ENCODE assay signal across 5 fruit fly cellular contexts in genomic region chr2L:16299466-16300311, dm6.
TF ChIP-seq lines count a peak whose summit lies in the region.

heix (minus strand) TSS chr2L:16299858.
CG17328 (plus strand) TSS chr2L:16299943.

- TF ChIP-seq CTCF in whole organism, embryonic (GFP tag; optimal IDR thresholded peaks at IDR 0.05; lab: Kevin White, UChicago), result no peak

TF ChIP-seq in whole organism, adult, 20 proteins besides CTCF, POLR2A, EP300 and RAD21 (continues in another document):
- peak; percentile 44 for TF ChIP-seq Clk (GFP tag; optimal IDR thresholded peaks at IDR 0.05; lab: Kevin White, UChicago)
- TF ChIP-seq CG14711 (tag; optimal IDR thresholded peaks at IDR 0.05; lab: Kevin White, UChicago), result peak; percentile 48
- TF ChIP-seq bab1 (GFP tag; optimal IDR thresholded peaks at IDR 0.05; lab: Kevin White, UChicago), result peak; percentile 81
- peak; percentile 71 for TF ChIP-seq CG7045 (GFP tag; optimal IDR thresholded peaks at IDR 0.05; lab: Kevin White, UChicago)
- TF ChIP-seq CG12768 (GFP tag; optimal IDR thresholded peaks at IDR 0.05; lab: Kevin White, UChicago), result peak; percentile 61
- TF ChIP-seq cic (GFP tag; optimal IDR thresholded peaks at IDR 0.05; lab: Kevin White, UChicago), result peak; percentile 27
- TF ChIP-seq tj (GFP tag; optimal IDR thresholded peaks at IDR 0.05; lab: Kevin White, UChicago), result peak; percentile 68
- TF ChIP-seq CG7101 (tag; optimal IDR thresholded peaks at IDR 0.05; lab: Kevin White, UChicago), result peak; percentile 71
- peak; percentile 1 for TF ChIP-seq ovo (GFP tag; optimal IDR thresholded peaks at IDR 0.05; lab: Kevin White, UChicago)
- TF ChIP-seq Crg-1 (GFP tag; optimal IDR thresholded peaks at IDR 0.05; lab: Kevin White, UChicago), result peak; percentile 68
- TF ChIP-seq pad (GFP tag; optimal IDR thresholded peaks at IDR 0.05; lab: Kevin White, UChicago), result peak; percentile 34
- peak; percentile 78 for TF ChIP-seq CG11617 (GFP tag; optimal IDR thresholded peaks at IDR 0.05; lab: Kevin White, UChicago)
- TF ChIP-seq CG1620 (GFP tag; optimal IDR thresholded peaks at IDR 0.05; lab: Kevin White, UChicago), result peak; percentile 40
- peak; percentile 51 for TF ChIP-seq CG33017 (tag; optimal IDR thresholded peaks at IDR 0.05; lab: Kevin White, UChicago)
- TF ChIP-seq toe (GFP tag; optimal IDR thresholded peaks at IDR 0.05; lab: Kevin White, UChicago), result no peak
- peak; percentile 57 for TF ChIP-seq Mnt (GFP tag; optimal IDR thresholded peaks at IDR 0.05; lab: Kevin White, UChicago)
- TF ChIP-seq kay (GFP tag; lab: Kevin White, UChicago; ENCODE audit: borderline replicate concordance), result peak; percentile 91
- TF ChIP-seq cnc (optimal IDR thresholded peaks at IDR 0.05; lab: Kevin White, UChicago), result no peak

TF ChIP-seq in whole organism, embryonic, 481 proteins besides CTCF, POLR2A, EP300 and RAD21 (continues in another document):
- TF ChIP-seq HLHmδ (GFP tag; optimal IDR thresholded peaks at IDR 0.05; lab: Kevin White, UChicago) (no peak), ewg (GFP tag; optimal IDR thresholded peaks at IDR 0.05; lab: Kevin White, UChicago) (peak; percentile 48), CG18764 (GFP tag; optimal IDR thresholded peaks at IDR 0.05; lab: Kevin White, UChicago) (peak; percentile 49), CG13775 (GFP tag; optimal IDR thresholded peaks at IDR 0.05; lab: Kevin White, UChicago) (peak; percentile 79), Dip2 (GFP tag; IDR thresholded peaks at IDR 0.05; lab: Robert Waterston, UW) (no peak), CG15269 (tag; optimal IDR thresholded peaks at IDR 0.05; lab: Kevin White, UChicago) (no peak), unc-4 (GFP tag; IDR thresholded peaks at IDR 0.05; lab: Robert Waterston, UW; ENCODE audit: partially characterized antibody) (no peak), CG4707 (GFP tag; optimal IDR thresholded peaks at IDR 0.05; lab: Kevin White, UChicago) (no peak), CG16815 (GFP tag; optimal IDR thresholded peaks at IDR 0.05; lab: Kevin White, UChicago) (peak; percentile 67), CG2875 (GFP tag; optimal IDR thresholded peaks at IDR 0.05; lab: Kevin White, UChicago) (no peak), CG31365 (tag; optimal IDR thresholded peaks at IDR 0.05; lab: Kevin White, UChicago) (no peak), ken (GFP tag; IDR thresholded peaks at IDR 0.05; lab: Robert Waterston, UW) (peak; percentile 76), gsb-n (tag; optimal IDR thresholded peaks at IDR 0.05; lab: Kevin White, UChicago) (peak; percentile 50), Lhr (GFP tag; optimal IDR thresholded peaks at IDR 0.05; lab: Kevin White, UChicago) (no peak), Bteb2 (GFP tag; optimal IDR thresholded peaks at IDR 0.05; lab: Kevin White, UChicago) (peak; percentile 49), Nf-YC (tag; optimal IDR thresholded peaks at IDR 0.05; lab: Kevin White, UChicago) (no peak), CG2120 (GFP tag; optimal IDR thresholded peaks at IDR 0.05; lab: Kevin White, UChicago) (peak; percentile 87), cato (GFP tag; optimal IDR thresholded peaks at IDR 0.05; lab: Kevin White, UChicago; ENCODE audit: borderline replicate concordance) (peak; percentile 69), CG18262 (tag; optimal IDR thresholded peaks at IDR 0.05; lab: Kevin White, UChicago) (peak; percentile 70)

TF ChIP-seq in whole organism, prepupa, 60 proteins besides CTCF, POLR2A, EP300 and RAD21 (continues in another document):
- TF ChIP-seq Hr38 (GFP tag; optimal IDR thresholded peaks at IDR 0.05; lab: Kevin White, UChicago), result no peak
- no peak for TF ChIP-seq net (GFP tag; optimal IDR thresholded peaks at IDR 0.05; lab: Kevin White, UChicago)
- TF ChIP-seq CG11294 (GFP tag; IDR thresholded peaks at IDR 0.05; lab: Robert Waterston, UW), result no peak
- TF ChIP-seq CG11762 (GFP tag; optimal IDR thresholded peaks at IDR 0.05; lab: Kevin White, UChicago; ENCODE audit: insufficient read depth), result peak; percentile 63
- peak; percentile 81 for TF ChIP-seq CG31627 (GFP tag; optimal IDR thresholded peaks at IDR 0.05; lab: Kevin White, UChicago)
- TF ChIP-seq CG34406 (GFP tag; optimal IDR thresholded peaks at IDR 0.05; lab: Kevin White, UChicago), result peak; percentile 66
- TF ChIP-seq eg (GFP tag; IDR thresholded peaks at IDR 0.05; lab: Robert Waterston, UW), result no peak
- peak; percentile 80 for TF ChIP-seq CG10631 (GFP tag; optimal IDR thresholded peaks at IDR 0.05; lab: Kevin White, UChicago)
- TF ChIP-seq Eip93F (GFP tag; optimal IDR thresholded peaks at IDR 0.05; lab: Kevin White, UChicago), result peak; percentile 47
- peak; percentile 86 for TF ChIP-seq Hr4 (GFP tag; optimal IDR thresholded peaks at IDR 0.05; lab: Kevin White, UChicago)
- no peak for TF ChIP-seq ss (GFP tag; optimal IDR thresholded peaks at IDR 0.05; lab: Kevin White, UChicago)
- TF ChIP-seq lz (GFP tag; optimal IDR thresholded peaks at IDR 0.05; lab: Kevin White, UChicago), result peak; percentile 78
- TF ChIP-seq achi (GFP tag; optimal IDR thresholded peaks at IDR 0.05; lab: Kevin White, UChicago), result peak; percentile 83
- TF ChIP-seq svp (GFP tag; lab: Kevin White, UChicago), result peak; percentile 92
- TF ChIP-seq Met (GFP tag; optimal IDR thresholded peaks at IDR 0.05; lab: Kevin White, UChicago), result peak; percentile 77
- TF ChIP-seq dsx (GFP tag; optimal IDR thresholded peaks at IDR 0.05; lab: Kevin White, UChicago; ENCODE audit: poor library complexity, severe bottlenecking), result no peak
- TF ChIP-seq CG4318 (GFP tag; optimal IDR thresholded peaks at IDR 0.05; lab: Kevin White, UChicago), result no peak
- no peak for TF ChIP-seq fd85E (GFP tag; optimal IDR thresholded peaks at IDR 0.05; lab: Kevin White, UChicago)
- no peak for TF ChIP-seq pdm3 (GFP tag; optimal IDR thresholded peaks at IDR 0.05; lab: Kevin White, UChicago)

TF ChIP-seq in whole organism, pupa, 21 proteins besides CTCF, POLR2A, EP300 and RAD21:
- TF ChIP-seq Snoo (tag; optimal IDR thresholded peaks at IDR 0.05; lab: Kevin White, UChicago) (peak; percentile 64), CG9948 (tag; optimal IDR thresholded peaks at IDR 0.05; lab: Kevin White, UChicago) (peak; percentile 59), CG12605 (GFP tag; IDR thresholded peaks at IDR 0.05; lab: Robert Waterston, UW) (no peak), CG8301 (tag; optimal IDR thresholded peaks at IDR 0.05; lab: Kevin White, UChicago) (peak; percentile 59), CG10348 (GFP tag; IDR thresholded peaks at IDR 0.05; lab: Robert Waterston, UW) (0 out of 2 replicates have a peak, but pooled peaks have one; percentile 16), CG32121 (GFP tag; IDR thresholded peaks at IDR 0.05; lab: Robert Waterston, UW) (peak; percentile 14; the same call in 1 of the 2 replicates), CG14655 (GFP tag; optimal IDR thresholded peaks at IDR 0.05; lab: Kevin White, UChicago) (no peak), D1 (tag; optimal IDR thresholded peaks at IDR 0.05; lab: Kevin White, UChicago) (no peak), CG8159 (tag; optimal IDR thresholded peaks at IDR 0.05; lab: Kevin White, UChicago) (peak; percentile 73), CG34367 (tag; optimal IDR thresholded peaks at IDR 0.05; lab: Kevin White, UChicago) (peak; percentile 56), CG15710 (tag; optimal IDR thresholded peaks at IDR 0.05; lab: Kevin White, UChicago) (peak; percentile 74), CG4496 (GFP tag; IDR thresholded peaks at IDR 0.05; lab: Robert Waterston, UW) (peak; percentile 69), Ets98B (GFP tag; IDR thresholded peaks at IDR 0.05; lab: Robert Waterston, UW) (peak; percentile 27; the same call in 1 of the 2 replicates), CG17806 (tag; optimal IDR thresholded peaks at IDR 0.05; lab: Kevin White, UChicago) (peak; percentile 62), fd96Ca (GFP tag; IDR thresholded peaks at IDR 0.05; lab: Robert Waterston, UW) (no peak), rn (GFP tag; IDR thresholded peaks at IDR 0.05; lab: Robert Waterston, UW) (0 out of 2 replicates have a peak, but pooled peaks have one; percentile 40), gl (tag; optimal IDR thresholded peaks at IDR 0.05; lab: Kevin White, UChicago) (no peak)

TF ChIP-seq in whole organism, wandering third instar larva, 38 proteins besides CTCF, POLR2A, EP300 and RAD21 (continues in another document):
- TF ChIP-seq Mio (GFP tag; optimal IDR thresholded peaks at IDR 0.05; lab: Kevin White, UChicago) (no peak), Jra (GFP tag; optimal IDR thresholded peaks at IDR 0.05; lab: Kevin White, UChicago) (peak; percentile 20), Abd-B (GFP tag; optimal IDR thresholded peaks at IDR 0.05; lab: Kevin White, UChicago) (no peak), dsf (GFP tag; optimal IDR thresholded peaks at IDR 0.05; lab: Kevin White, UChicago; ENCODE audit: borderline replicate concordance) (peak; percentile 31), CrebA (GFP tag; optimal IDR thresholded peaks at IDR 0.05; lab: Kevin White, UChicago; ENCODE audit: borderline replicate concordance) (no peak), tai (GFP tag; optimal IDR thresholded peaks at IDR 0.05; lab: Kevin White, UChicago) (no peak), usp (GFP tag; optimal IDR thresholded peaks at IDR 0.05; lab: Kevin White, UChicago) (no peak), psq (GFP tag; optimal IDR thresholded peaks at IDR 0.05; lab: Kevin White, UChicago) (peak; percentile 59), Myc (optimal IDR thresholded peaks at IDR 0.05; lab: Kevin White, UChicago) (no peak), brk (GFP tag; optimal IDR thresholded peaks at IDR 0.05; lab: Kevin White, UChicago) (no peak), ey (GFP tag; optimal IDR thresholded peaks at IDR 0.05; lab: Kevin White, UChicago) (peak; percentile 66), Hr83 (GFP tag; optimal IDR thresholded peaks at IDR 0.05; lab: Kevin White, UChicago; ENCODE audit: poor library complexity, severe bottlenecking) (no peak), lola (GFP tag; optimal IDR thresholded peaks at IDR 0.05; lab: Kevin White, UChicago) (no peak), Hnf4 (GFP tag; optimal IDR thresholded peaks at IDR 0.05; lab: Kevin White, UChicago) (peak; percentile 67), Dfd (GFP tag; optimal IDR thresholded peaks at IDR 0.05; lab: Kevin White, UChicago) (no peak), CG32264 (GFP tag; optimal IDR thresholded peaks at IDR 0.05; lab: Kevin White, UChicago) (no peak), woc (GFP tag; optimal IDR thresholded peaks at IDR 0.05; lab: Kevin White, UChicago) (peak; percentile 83), br (GFP tag; optimal IDR thresholded peaks at IDR 0.05; lab: Kevin White, UChicago) (no peak), fru (GFP tag; optimal IDR thresholded peaks at IDR 0.05; lab: Kevin White, UChicago) (no peak), jim (GFP tag; optimal IDR thresholded peaks at IDR 0.05; lab: Kevin White, UChicago) (no peak), foxo (GFP tag; optimal IDR thresholded peaks at IDR 0.05; lab: Kevin White, UChicago) (peak in 1 of 2 experiments; percentile 81), Dif (GFP tag; optimal IDR thresholded peaks at IDR 0.05; lab: Kevin White, UChicago; ENCODE audit: partially characterized antibody) (peak; percentile 6), Hr78 (GFP tag; optimal IDR thresholded peaks at IDR 0.05; lab: Kevin White, UChicago) (no peak), dl (GFP tag; optimal IDR thresholded peaks at IDR 0.05; lab: Kevin White, UChicago; ENCODE audit: insufficient read depth in 1 of 2, partially characterized antibody in 2 of 2) (no peak), h (GFP tag; optimal IDR thresholded peaks at IDR 0.05; lab: Kevin White, UChicago) (no peak), OdsH (GFP tag; optimal IDR thresholded peaks at IDR 0.05; lab: Kevin White, UChicago) (peak; percentile 66)
